Fruit fly (Drosophila melanogaster): Measurements from ENCODE around the gene CG8534.

The CG8534 gene

dm6 chr3R:9791177-9791806, 21.3 kb upstream of the CG8534 start, which contains the start of the genes CG12945 and CG8507 (continued):
- TF ChIP-seq ATbp (GFP tag; optimal IDR thresholded peaks at IDR 0.05) (no peak), her (GFP tag; optimal IDR thresholded peaks at IDR 0.05) (no peak), prd (optimal IDR thresholded peaks at IDR 0.05) (no peak), prd (GFP tag; IDR thresholded peaks at IDR 0.05) (peak; percentile 54; the same call in 1 of the 3 replicates), Sry-β (GFP tag; optimal IDR thresholded peaks at IDR 0.05) (peak; percentile 96), CG3065 (GFP tag; optimal IDR thresholded peaks at IDR 0.05) (no peak), dpn (GFP tag; optimal IDR thresholded peaks at IDR 0.05) (peak; percentile 43), gcm (GFP tag; optimal IDR thresholded peaks at IDR 0.05) (peak; percentile 37), Trl (optimal IDR thresholded peaks at IDR 0.05) (no peak), Trl (GFP tag; optimal IDR thresholded peaks at IDR 0.05) (peak; percentile 4), Fer1 (GFP tag; optimal IDR thresholded peaks at IDR 0.05) (peak; percentile 57), shn (GFP tag; optimal IDR thresholded peaks at IDR 0.05) (peak; percentile 53), Tbp (GFP tag; optimal IDR thresholded peaks at IDR 0.05) (no peak), CG15514 (GFP tag; optimal IDR thresholded peaks at IDR 0.05) (peak; percentile 40), CG10321 (GFP tag; IDR thresholded peaks at IDR 0.05) (no peak), ase (GFP tag; IDR thresholded peaks at IDR 0.05) (no peak), pho (GFP tag; optimal IDR thresholded peaks at IDR 0.05) (peak; percentile 33), CG6654 (GFP tag; optimal IDR thresholded peaks at IDR 0.05) (no peak), CG4707 (GFP tag; optimal IDR thresholded peaks at IDR 0.05) (no peak), ap (GFP tag; IDR thresholded peaks at IDR 0.05) (no peak), Abd-B (GFP tag; optimal IDR thresholded peaks at IDR 0.05) (peak; percentile 76), cato (GFP tag; optimal IDR thresholded peaks at IDR 0.05; ENCODE audit: borderline replicate concordance) (no peak), aop (GFP tag; IDR thresholded peaks at IDR 0.05) (no peak), CG9437 (GFP tag; optimal IDR thresholded peaks at IDR 0.05) (peak; percentile 33), fd64A (GFP tag; optimal IDR thresholded peaks at IDR 0.05) (no peak), crol (GFP tag; IDR thresholded peaks at IDR 0.05) (no peak), lilli (GFP tag; optimal IDR thresholded peaks at IDR 0.05) (peak; percentile 63), CG15073 (GFP tag; optimal IDR thresholded peaks at IDR 0.05) (no peak), ERR (GFP tag; optimal IDR thresholded peaks at IDR 0.05) (no peak), vvl (GFP tag; IDR thresholded peaks at IDR 0.05) (peak; percentile 31; the same call in 1 of the 2 replicates), Camta (GFP tag; optimal IDR thresholded peaks at IDR 0.05) (peak; percentile 44), HmgZ (tag; optimal IDR thresholded peaks at IDR 0.05) (peak; percentile 77), CG12104 (GFP tag; optimal IDR thresholded peaks at IDR 0.05) (no peak), CHES-1-like (GFP tag; optimal IDR thresholded peaks at IDR 0.05) (peak; percentile 54), CoRest (tag; optimal IDR thresholded peaks at IDR 0.05) (peak; percentile 76), TFAM (GFP tag; optimal IDR thresholded peaks at IDR 0.05) (no peak), da (GFP tag; optimal IDR thresholded peaks at IDR 0.05) (no peak), CG6791 (GFP tag; IDR thresholded peaks at IDR 0.05; ENCODE audit: partially characterized antibody) (no peak), CG31388 (GFP tag; optimal IDR thresholded peaks at IDR 0.05) (no peak), vfl (GFP tag; optimal IDR thresholded peaks at IDR 0.05) (peak; percentile 46), CG33557 (GFP tag; optimal IDR thresholded peaks at IDR 0.05) (no peak), CG3847 (GFP tag; IDR thresholded peaks at IDR 0.05) (peak; percentile 81), CG31224 (GFP tag; IDR thresholded peaks at IDR 0.05) (peak; percentile 20; the same call in 1 of the 2 replicates), dysf (GFP tag; IDR thresholded peaks at IDR 0.05) (peak; percentile 34; the same call in 1 of the 3 replicates), CG43689 (GFP tag; IDR thresholded peaks at IDR 0.05) (no peak), CG13775 (GFP tag; optimal IDR thresholded peaks at IDR 0.05) (peak; percentile 58), D19B (GFP tag; optimal IDR thresholded peaks at IDR 0.05) (no peak), tll (GFP tag; optimal IDR thresholded peaks at IDR 0.05) (peak in 1 of 2 experiments; percentile 47), CG7271 (tag; optimal IDR thresholded peaks at IDR 0.05) (no peak), BEAF-32 (GFP tag; optimal IDR thresholded peaks at IDR 0.05) (peak; percentile 52), Deaf1 (tag; optimal IDR thresholded peaks at IDR 0.05) (no peak)

Data from whole organism, embryonic.